Fruit fly (Drosophila melanogaster): ENCODE data around the gene CG33310.

The CG33310 gene

DNA sequence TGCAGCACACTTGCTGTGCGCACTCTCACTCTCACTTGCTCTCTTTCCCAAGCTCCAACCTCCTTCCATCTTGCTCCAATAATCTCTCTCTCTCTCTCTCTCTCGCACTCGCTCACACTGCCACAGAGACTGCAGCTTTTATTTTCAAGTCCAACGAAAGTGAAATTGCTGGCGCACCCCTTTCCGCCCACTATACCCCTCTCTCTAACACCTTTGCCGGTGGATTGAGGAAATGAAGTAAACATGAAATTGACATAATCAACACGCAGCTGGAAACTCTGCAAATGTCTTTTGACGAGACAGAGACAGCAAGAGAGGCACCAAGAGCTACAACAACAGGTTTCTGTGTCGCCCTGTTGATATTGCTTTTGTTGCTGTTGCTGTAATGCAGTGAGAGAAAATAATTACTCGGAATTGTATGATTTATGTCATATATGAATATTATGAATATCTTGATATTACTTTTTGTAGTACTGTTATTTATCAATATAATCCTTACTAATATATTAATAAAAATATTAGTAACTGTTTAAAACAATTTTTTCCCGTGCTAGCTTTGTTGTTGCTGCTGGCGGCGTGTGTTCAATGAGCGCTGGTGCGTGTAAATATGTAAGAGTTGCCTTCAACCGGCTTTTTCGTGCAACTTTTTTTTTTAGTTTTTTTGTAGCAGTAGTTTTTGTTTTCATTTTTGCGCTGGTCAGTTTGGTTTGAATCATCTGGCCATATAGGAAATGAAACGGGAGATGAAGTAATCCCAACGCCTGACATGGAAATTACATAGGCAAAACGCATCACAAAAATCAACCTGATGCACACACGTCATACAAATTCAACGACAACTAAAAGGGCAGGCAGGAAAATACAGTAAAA lies 30.9 kb upstream of the CG33310 start (continued):
- peak in 1 of 2 experiments; percentile 53 for TF ChIP-seq crp (GFP tag; optimal IDR thresholded peaks at IDR 0.05)
- TF ChIP-seq CG10431 (GFP tag; optimal IDR thresholded peaks at IDR 0.05), result peak; percentile 91
- peak; percentile 97 for TF ChIP-seq kni (GFP tag; optimal IDR thresholded peaks at IDR 0.05)
- TF ChIP-seq dmrt11E (tag; optimal IDR thresholded peaks at IDR 0.05), result peak; percentile 90
- TF ChIP-seq pho (GFP tag; optimal IDR thresholded peaks at IDR 0.05), result peak; percentile 12
- TF ChIP-seq CG1233 (GFP tag; optimal IDR thresholded peaks at IDR 0.05), result peak; percentile 86
- no peak for TF ChIP-seq CG9876 (GFP tag; optimal IDR thresholded peaks at IDR 0.05)
- peak; percentile 85 for TF ChIP-seq sens (GFP tag)
- TF ChIP-seq crc (GFP tag; optimal IDR thresholded peaks at IDR 0.05), result no peak
- TF ChIP-seq CG14710 (tag; optimal IDR thresholded peaks at IDR 0.05), result peak; percentile 88
- peak; percentile 86 for TF ChIP-seq org-1 (GFP tag; optimal IDR thresholded peaks at IDR 0.05)
- TF ChIP-seq gsb-n (tag; optimal IDR thresholded peaks at IDR 0.05), result peak; percentile 94
- TF ChIP-seq CG34224 (GFP tag; IDR thresholded peaks at IDR 0.05; ENCODE audit: partially characterized antibody), result no peak
- peak; percentile 95 for TF ChIP-seq CG17829 (tag; optimal IDR thresholded peaks at IDR 0.05)
- peak; percentile 34 for TF ChIP-seq en (GFP tag; optimal IDR thresholded peaks at IDR 0.05)
- peak; percentile 82; the same call in 2 of the 3 replicates for TF ChIP-seq CG2199 (GFP tag; IDR thresholded peaks at IDR 0.05)
- TF ChIP-seq Bdp1 (GFP tag; optimal IDR thresholded peaks at IDR 0.05), result no peak

DNA sequence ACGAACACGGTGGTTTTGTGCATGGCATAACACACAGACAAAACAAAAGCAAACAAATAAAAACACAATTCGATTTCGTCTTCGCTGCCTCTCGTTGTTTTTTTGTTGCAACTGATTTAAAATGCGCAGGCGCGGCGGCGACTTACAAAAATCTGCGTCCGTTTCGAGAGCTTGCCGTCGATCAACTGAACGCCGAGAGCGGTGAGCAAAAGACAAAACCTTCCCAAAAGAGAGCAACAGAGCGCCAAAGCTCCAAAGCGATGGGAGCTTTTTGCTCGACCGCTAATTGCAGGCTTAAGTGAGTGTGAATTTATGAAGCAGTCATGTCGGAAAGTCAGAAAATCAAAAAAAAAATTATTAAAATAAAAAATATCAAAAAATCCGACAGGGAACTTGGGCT lies 29.3 kb upstream of the CG33310 start, which contains the start of gene mol:
TSS of gene mol (minus strand) at position 190 of the 400 bp plus-strand sequence.
- TF ChIP-seq CG13296 (GFP tag; optimal IDR thresholded peaks at IDR 0.05) (no peak), Dll (GFP tag; IDR thresholded peaks at IDR 0.05; ENCODE audit: partially characterized antibody) (0 out of 4 replicates have a peak, but pooled peaks have one; percentile 16), Trl (optimal IDR thresholded peaks at IDR 0.05) (peak; percentile 50 to 59), Trl (GFP tag; optimal IDR thresholded peaks at IDR 0.05) (peak; percentile 6), ci (GFP tag; IDR thresholded peaks at IDR 0.05) (0 out of 3 replicates have a peak, but pooled peaks have one; percentile 42), Jarid2 (GFP tag; optimal IDR thresholded peaks at IDR 0.05) (peak; percentile 81), mld (GFP tag; IDR thresholded peaks at IDR 0.05; ENCODE audit: partially characterized antibody) (0 out of 3 replicates have a peak, but pooled peaks have one; percentile 39), PHDP (tag; optimal IDR thresholded peaks at IDR 0.05) (no peak), Deaf1 (tag; optimal IDR thresholded peaks at IDR 0.05) (peak; percentile 11), lmd (GFP tag; IDR thresholded peaks at IDR 0.05) (no peak), CG13287 (GFP tag; IDR thresholded peaks at IDR 0.05; ENCODE audit: partially characterized antibody) (peak; percentile 23; the same call in 1 of the 2 replicates), CG11560 (tag; IDR thresholded peaks at IDR 0.05) (no peak), CG12155 (GFP tag; optimal IDR thresholded peaks at IDR 0.05) (no peak), CG34224 (GFP tag; IDR thresholded peaks at IDR 0.05; ENCODE audit: partially characterized antibody) (0 out of 3 replicates have a peak, but pooled peaks have one; percentile 16), oc (tag; optimal IDR thresholded peaks at IDR 0.05) (peak; percentile 17), CG14014 (GFP tag; IDR thresholded peaks at IDR 0.05) (0 out of 2 replicates have a peak, but pooled peaks have one; percentile 8), vvl (GFP tag; IDR thresholded peaks at IDR 0.05) (peak; percentile 70), Ets65A (GFP tag) (peak; percentile 64), nom (GFP tag; optimal IDR thresholded peaks at IDR 0.05) (peak; percentile 58), bbx (GFP tag; IDR thresholded peaks at IDR 0.05; ENCODE audit: partially characterized antibody) (peak; percentile 26; the same call in 1 of the 2 replicates), Blimp-1 (GFP tag; optimal IDR thresholded peaks at IDR 0.05) (peak; percentile 63), lab (GFP tag; optimal IDR thresholded peaks at IDR 0.05) (peak; percentile 15), Bgb (GFP tag; IDR thresholded peaks at IDR 0.05; ENCODE audit: partially characterized antibody) (0 out of 2 replicates have a peak, but pooled peaks have one; percentile 17), CG11723 (GFP tag; optimal IDR thresholded peaks at IDR 0.05) (no peak), chinmo (GFP tag; IDR thresholded peaks at IDR 0.05; ENCODE audit: partially characterized antibody) (0 out of 4 replicates have a peak, but pooled peaks have one; percentile 71), E2f2 (GFP tag; IDR thresholded peaks at IDR 0.05) (0 out of 2 replicates have a peak, but pooled peaks have one; percentile 18)
